Worm (Caenorhabditis elegans) whole organism, L2 larva: ENCODE measurements around the gene C35D6.3.

Experiments used
- C34F6.9 ChIP-seq: fragments of 150-350 bp; optimal IDR thresholded peaks from 2 replicates; lab custom pipeline; 2014; ENCODE audit warnings: missing biosample characterization, missing genetic modification characterization
- F13H6.1 ChIP-seq: sonication (generic microtip); optimal IDR thresholded peaks from 2 replicates; lab custom pipeline; 2016; ENCODE audit warnings: missing genetic modification characterization, missing compliant biosample characterization
- R02D3.7 ChIP-seq: fragments of 150-350 bp; optimal IDR thresholded peaks from 2 replicates; lab custom pipeline; 2014; ENCODE audit warnings: missing biosample characterization, missing genetic modification characterization
- ZK546.5 ChIP-seq: sonication (generic microtip); optimal IDR thresholded peaks from 2 replicates; lab custom pipeline; 2017; ENCODE audit warnings: missing biosample characterization, missing genetic modification characterization
- alr-1 ChIP-seq: fragments of 150-350 bp; optimal IDR thresholded peaks from 2 replicates; lab custom pipeline; 2014; ENCODE audit warnings: missing biosample characterization, missing genetic modification characterization
- ama-1 ChIP-seq: fragments of 150-350 bp; optimal IDR thresholded peaks from 2 replicates; lab custom pipeline; 2018; ENCODE audit warnings: inconsistent platforms
- blmp-1 ChIP-seq: sonication (generic microtip); optimal IDR thresholded peaks from 2 replicates; lab custom pipeline; 2017; ENCODE audit warnings: missing genetic modification characterization, mild to moderate bottlenecking, missing compliant biosample characterization, antibody characterized with exemption, moderate library complexity; ENCODE audit not compliant: insufficient read depth
- ceh-16 ChIP-seq: fragments of 150-350 bp; optimal IDR thresholded peaks from 2 replicates; lab custom pipeline; 2014; ENCODE audit warnings: missing biosample characterization, missing genetic modification characterization
- dmd-4 ChIP-seq: sonication (generic microtip); optimal IDR thresholded peaks from 2 replicates; lab custom pipeline; 2017; ENCODE audit warnings: missing biosample characterization, missing genetic modification characterization
- egl-27 ChIP-seq: sonication (generic microtip); optimal IDR thresholded peaks from 3 replicates; lab custom pipeline; 2017; ENCODE audit warnings: missing biosample characterization, missing genetic modification reagents, missing genetic modification characterization
- elt-1 ChIP-seq: fragments of 150-350 bp; optimal IDR thresholded peaks from 2 replicates; lab custom pipeline; 2014; ENCODE audit warnings: missing biosample characterization, missing genetic modification characterization
- elt-3 ChIP-seq: sonication (generic microtip); optimal IDR thresholded peaks from 2 replicates; lab custom pipeline; 2017; ENCODE audit warnings: missing biosample characterization, missing genetic modification characterization
- gmeb-1 ChIP-seq: fragments of 150-350 bp; optimal IDR thresholded peaks from 2 replicates; lab custom pipeline; 2014; ENCODE audit warnings: missing biosample characterization, missing genetic modification characterization
- lin-11 ChIP-seq: fragments of 150-350 bp; sonication (generic microtip); optimal IDR thresholded peaks from 2 replicates; lab custom pipeline; 2014; ENCODE audit warnings: missing biosample characterization, missing genetic modification characterization, inconsistent platforms, mixed read lengths
- lin-13 ChIP-seq: fragments of 150-350 bp; optimal IDR thresholded peaks from 2 replicates; lab custom pipeline; 2014; ENCODE audit warnings: missing biosample characterization, missing genetic modification reagents, missing genetic modification characterization
- lin-39 ChIP-seq: fragments of 150-350 bp; optimal IDR thresholded peaks from 2 replicates; lab custom pipeline; 2014; ENCODE audit warnings: missing biosample characterization, missing genetic modification reagents, missing genetic modification characterization
- lsy-2 ChIP-seq, 2 experiments: fragments of 150-350 bp in 1 of 2; sonication (generic microtip) in 1 of 2; optimal IDR thresholded peaks; 2 replicates each; lab custom pipeline; 2014 to 2017; ENCODE audit warnings: missing biosample characterization in 2 of 2, missing genetic modification characterization in 2 of 2
- mbf-1 ChIP-seq: sonication (generic microtip); optimal IDR thresholded peaks from 2 replicates; lab custom pipeline; 2017; ENCODE audit warnings: missing biosample characterization, missing genetic modification characterization
- mdl-1 ChIP-seq, 2 experiments: fragments of 150-350 bp in 1 of 2; sonication (generic microtip) in 1 of 2; optimal IDR thresholded peaks; 2 replicates each; lab custom pipeline; 2017; ENCODE audit warnings: missing biosample characterization in 2 of 2, missing genetic modification characterization in 2 of 2
- nhr-10 ChIP-seq: sonication (generic microtip); optimal IDR thresholded peaks from 2 replicates; lab custom pipeline; 2017; ENCODE audit warnings: missing biosample characterization, missing genetic modification characterization
- nhr-11 ChIP-seq: fragments of 150-350 bp; optimal IDR thresholded peaks from 2 replicates; lab custom pipeline; 2014; ENCODE audit warnings: missing biosample characterization, missing genetic modification characterization
- nhr-12 ChIP-seq: fragments of 150-350 bp; optimal IDR thresholded peaks from 2 replicates; lab custom pipeline; 2014; ENCODE audit warnings: missing biosample characterization, missing genetic modification characterization
- nhr-21 ChIP-seq: fragments of 150-350 bp; optimal IDR thresholded peaks from 2 replicates; lab custom pipeline; 2014; ENCODE audit warnings: missing biosample characterization, missing genetic modification characterization
- nhr-237 ChIP-seq: fragments of 150-350 bp; optimal IDR thresholded peaks from 2 replicates; lab custom pipeline; 2014; ENCODE audit warnings: missing biosample characterization, missing genetic modification characterization
- nhr-25 ChIP-seq: fragments of 150-350 bp; sonication (generic microtip); optimal IDR thresholded peaks from 3 replicates; lab custom pipeline; 2014; ENCODE audit warnings: missing biosample characterization, missing genetic modification characterization
- nhr-6 ChIP-seq: fragments of 150-350 bp; optimal IDR thresholded peaks from 2 replicates; lab custom pipeline; 2014; ENCODE audit warnings: missing biosample characterization, missing genetic modification characterization
- nhr-77 ChIP-seq: fragments of 150-350 bp; optimal IDR thresholded peaks from 2 replicates; lab custom pipeline; 2014; ENCODE audit warnings: missing biosample characterization, missing genetic modification characterization
- peb-1 ChIP-seq: fragments of 150-350 bp; optimal IDR thresholded peaks from 2 replicates; lab custom pipeline; 2014; ENCODE audit warnings: missing biosample characterization, missing genetic modification characterization
- sem-4 ChIP-seq: fragments of 150-350 bp; optimal IDR thresholded peaks from 2 replicates; lab custom pipeline; 2014; ENCODE audit warnings: missing biosample characterization, missing genetic modification reagents, missing genetic modification characterization
- sma-3 ChIP-seq: sonication (generic microtip); optimal IDR thresholded peaks from 2 replicates; lab custom pipeline; 2016; ENCODE audit warnings: missing genetic modification reagents, missing genetic modification characterization, missing compliant biosample characterization
- snpc-4 ChIP-seq: fragments of 150-350 bp; optimal IDR thresholded peaks from 2 replicates; lab custom pipeline; 2014; ENCODE audit warnings: missing biosample characterization, missing genetic modification characterization
- unc-39 ChIP-seq: fragments of 150-350 bp; optimal IDR thresholded peaks from 2 replicates; lab custom pipeline; 2014; ENCODE audit warnings: missing biosample characterization, missing genetic modification characterization
- unc-55 ChIP-seq: fragments of 150-350 bp; sonication (generic microtip); optimal IDR thresholded peaks from 3 replicates; lab custom pipeline; 2014; ENCODE audit warnings: missing biosample characterization, missing genetic modification reagents, missing genetic modification characterization
- zag-1 ChIP-seq: fragments of 150-350 bp; optimal IDR thresholded peaks from 2 replicates; lab custom pipeline; 2014; ENCODE audit warnings: missing biosample characterization, missing genetic modification characterization

Gene C35D6.3

DNA sequence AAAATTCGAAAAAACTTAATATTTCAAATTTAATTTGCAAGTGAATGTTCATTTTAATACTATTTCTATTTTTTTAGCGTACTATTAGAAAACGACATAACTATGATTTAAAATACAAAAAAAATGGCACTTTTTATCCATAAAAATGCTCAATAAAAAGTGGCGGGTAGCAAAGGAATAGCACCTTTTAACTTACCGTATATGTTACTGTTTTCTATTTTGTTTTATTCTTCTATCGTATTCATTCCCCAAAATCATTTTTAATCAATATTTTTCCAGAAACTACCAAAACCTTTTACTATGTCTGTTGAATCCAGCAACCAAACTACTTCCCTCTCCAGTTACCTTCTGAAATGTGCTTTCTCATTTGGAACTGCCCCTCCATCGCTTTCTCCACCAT is 4.1 kb downstream of the C35D6.3 start, which contains the start of gene C35D6.4:
C35D6.4 (plus strand) TSS at position 301 of the 400 bp plus-strand sequence.
- no peak for TF ChIP-seq peb-1 (tag; lab: Kevin White, UChicago)
- TF ChIP-seq, all 48 proteins: peak for 0

DNA sequence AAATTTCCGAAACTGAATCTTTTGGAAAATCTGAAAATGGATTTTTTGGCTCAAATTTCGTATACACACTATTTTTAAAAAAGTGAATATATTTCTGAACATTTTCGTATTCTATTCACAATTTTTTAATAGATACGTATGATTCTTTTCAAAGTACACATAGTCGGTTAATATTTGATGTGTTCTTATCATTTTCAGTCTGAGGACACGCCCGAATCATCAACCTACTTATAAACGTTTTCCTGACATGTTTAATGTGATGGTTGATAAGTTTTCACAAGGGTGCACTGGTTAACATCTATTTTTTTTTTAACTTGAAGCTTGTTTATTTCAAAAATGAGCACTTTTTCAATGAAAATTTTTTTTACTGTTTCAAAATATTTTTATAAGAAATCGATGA is 18.0 kb downstream of the C35D6.3 start:
- TF ChIP-seq dmd-4 (tag; lab: Kevin White, UChicago), result no peak
- TF ChIP-seq elt-3 (tag; lab: Kevin White, UChicago), result no peak
- TF ChIP-seq nhr-25 (tag; lab: Kevin White, UChicago), result no peak
- TF ChIP-seq F13H6.1 (tag; lab: Kevin White, UChicago), result no peak
- no peak for TF ChIP-seq unc-39 (tag; lab: Kevin White, UChicago)
- TF ChIP-seq mdl-1 (tag; optimal IDR thresholded peaks at IDR 0.05; lab: Kevin White, UChicago), result no peak
- TF ChIP-seq lin-39 (tag; lab: Kevin White, UChicago), result no peak
- TF ChIP-seq unc-55, result no peak
- TF ChIP-seq peb-1 (tag; lab: Kevin White, UChicago), result no peak
- TF ChIP-seq ZK546.5 (tag; lab: Kevin White, UChicago), result no peak
- no peak for TF ChIP-seq nhr-6 (tag; lab: Kevin White, UChicago)

DNA sequence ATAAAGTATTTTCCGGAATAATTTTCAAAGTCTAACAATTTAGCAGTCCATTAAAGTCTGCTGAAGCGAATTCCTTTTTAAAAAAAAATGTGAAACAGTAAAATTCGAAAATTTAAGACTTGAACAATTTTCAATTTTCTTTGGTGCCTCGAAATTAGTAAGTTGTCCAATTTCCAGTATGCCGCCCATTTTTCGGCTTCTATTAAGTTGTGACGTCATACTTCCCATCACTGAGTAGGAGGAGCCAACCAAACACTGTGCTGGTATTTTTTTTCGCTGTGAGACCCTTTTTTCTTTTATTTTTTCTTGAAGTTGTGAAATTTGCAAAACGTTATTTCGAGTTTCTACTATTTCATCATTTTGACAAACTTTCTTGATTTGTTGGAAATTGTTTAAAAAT is 24.0 kb downstream of the C35D6.3 start:
- TF ChIP-seq lin-13, result no peak
- TF ChIP-seq nhr-10, result no peak
- TF ChIP-seq C34F6.9 (tag; lab: Kevin White, UChicago), result no peak
- TF ChIP-seq nhr-21, result no peak
- no peak for TF ChIP-seq blmp-1 (tag; lab: Kevin White, UChicago)
- no peak for TF ChIP-seq nhr-77 (tag; lab: Kevin White, UChicago)
- TF ChIP-seq nhr-25 (tag; lab: Kevin White, UChicago), result no peak
- TF ChIP-seq nhr-237, result no peak
- no peak for TF ChIP-seq unc-55
- TF ChIP-seq F13H6.1 (tag; lab: Kevin White, UChicago), result no peak
- TF ChIP-seq elt-1 (tag; lab: Kevin White, UChicago), result no peak
- TF ChIP-seq nhr-12 (tag; lab: Kevin White, UChicago), result no peak
- no peak for TF ChIP-seq alr-1 (tag; lab: Kevin White, UChicago)
- no peak for TF ChIP-seq lin-11 (tag; lab: Kevin White, UChicago)

DNA sequence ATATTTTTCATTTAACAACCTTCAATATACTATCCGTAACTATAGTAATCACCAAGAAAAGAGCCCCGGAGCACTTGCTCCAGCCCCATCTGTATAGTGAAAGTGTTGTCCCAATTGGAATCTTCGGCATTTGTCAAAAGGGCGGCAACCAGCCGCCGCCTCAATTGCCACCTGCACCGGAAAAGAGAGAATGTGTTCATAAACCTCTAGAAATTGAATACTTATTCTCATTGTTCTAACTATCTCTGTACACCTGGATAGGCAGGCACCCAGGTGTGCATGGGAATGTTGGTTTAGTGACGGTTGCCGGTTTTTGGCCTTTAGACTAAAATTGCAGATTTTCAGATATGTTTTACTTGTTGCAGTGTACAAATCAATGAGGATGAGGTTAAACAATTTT is 31.3 kb downstream of the C35D6.3 start:
- TF ChIP-seq gmeb-1 (tag; lab: Kevin White, UChicago) (no peak), lin-13 (no peak), sma-3 (GFP tag; lab: Kevin White, UChicago) (no peak), elt-3 (tag; lab: Kevin White, UChicago) (no peak), zag-1 (tag; lab: Kevin White, UChicago) (no peak), F13H6.1 (tag; lab: Kevin White, UChicago) (no peak), blmp-1 (tag; lab: Kevin White, UChicago) (no peak), ZK546.5 (tag; lab: Kevin White, UChicago) (no peak), nhr-11 (tag; lab: Kevin White, UChicago) (no peak), lsy-2 (tag; optimal IDR thresholded peaks at IDR 0.05; lab: Kevin White, UChicago) (no peak), mdl-1 (tag; optimal IDR thresholded peaks at IDR 0.05; lab: Kevin White, UChicago) (no peak), ama-1 (lab: Kevin White, UChicago) (no peak), egl-27 (tag; lab: Kevin White, UChicago) (no peak), mbf-1 (no peak), snpc-4 (tag; lab: Kevin White, UChicago) (no peak), unc-39 (tag; lab: Kevin White, UChicago) (no peak), unc-55 (no peak), sem-4 (tag; lab: Kevin White, UChicago) (no peak), ceh-16 (tag; lab: Kevin White, UChicago) (no peak), R02D3.7 (tag; lab: Kevin White, UChicago) (no peak)
- TF ChIP-seq, all 48 proteins: peak for 0

- no peak for TF ChIP-seq sem-4 (tag; lab: Kevin White, UChicago)
- TF ChIP-seq, all 48 proteins: peak for 0
Observed at ce11 chrIV:16380278-16380677, 33.7 kb downstream of the C35D6.3 start.
